Worm (Caenorhabditis elegans): ENCODE measurements around the gene M03A8.3.

Gene M03A8.3

DNA sequence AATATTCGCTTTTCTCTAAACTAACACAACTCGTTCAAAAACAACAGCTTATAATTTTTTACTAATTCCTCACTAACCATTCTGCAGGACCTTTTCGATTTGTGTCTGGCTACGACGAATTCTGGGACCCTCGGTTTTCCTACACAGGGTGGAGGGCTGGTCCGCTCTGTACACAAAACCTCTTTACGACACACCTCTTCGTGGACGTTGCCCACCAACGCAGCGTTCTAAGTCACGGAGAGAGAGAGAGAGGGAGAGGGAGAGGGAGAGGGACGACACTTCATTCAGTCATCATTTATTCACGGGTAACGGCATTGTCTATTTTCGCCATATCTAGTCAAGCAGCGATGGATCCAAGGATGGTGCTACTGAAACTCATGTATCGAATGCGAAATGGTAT, 6.6 kb downstream of the M03A8.3 start, which contains the start of gene atg-2:
TSS of gene atg-2 (plus strand) at position 301 of the 400 bp plus-strand sequence.
- no peak for TF ChIP-seq hlh-12 (tag; optimal IDR thresholded peaks at IDR 0.05)
- TF ChIP-seq snpc-1.3 (tag; optimal IDR thresholded peaks at IDR 0.05; ENCODE audit: insufficient read depth): no peak
- no peak for TF ChIP-seq nfya-1 (tag; optimal IDR thresholded peaks at IDR 0.05; ENCODE audit: borderline replicate concordance, insufficient read depth)
- TF ChIP-seq ztf-6 (GFP tag; IDR thresholded peaks at IDR 0.05): no peak
- TF ChIP-seq ztf-22 (GFP tag; optimal IDR thresholded peaks at IDR 0.05): no peak
- no peak for TF ChIP-seq sdz-38 (tag; optimal IDR thresholded peaks at IDR 0.05)
- no peak for TF ChIP-seq Y56A3A.18 (GFP tag; IDR thresholded peaks at IDR 0.05)
- no peak for TF ChIP-seq attf-3 (GFP tag; conservative IDR thresholded peaks at IDR 0.05)
- TF ChIP-seq T07F8.4 (tag; optimal IDR thresholded peaks at IDR 0.05): no peak
- TF ChIP-seq hrde-1 (tag; optimal IDR thresholded peaks at IDR 0.05; ENCODE audit: borderline replicate concordance): no peak
- TF ChIP-seq dox-1 (GFP tag; IDR thresholded peaks at IDR 0.05): no peak
- no peak for TF ChIP-seq F10E7.11 (tag; optimal IDR thresholded peaks at IDR 0.05)
- no peak for TF ChIP-seq ztf-18 (tag; optimal IDR thresholded peaks at IDR 0.05)
- no peak for TF ChIP-seq aptf-3 (GFP tag; IDR thresholded peaks at IDR 0.05)

DNA sequence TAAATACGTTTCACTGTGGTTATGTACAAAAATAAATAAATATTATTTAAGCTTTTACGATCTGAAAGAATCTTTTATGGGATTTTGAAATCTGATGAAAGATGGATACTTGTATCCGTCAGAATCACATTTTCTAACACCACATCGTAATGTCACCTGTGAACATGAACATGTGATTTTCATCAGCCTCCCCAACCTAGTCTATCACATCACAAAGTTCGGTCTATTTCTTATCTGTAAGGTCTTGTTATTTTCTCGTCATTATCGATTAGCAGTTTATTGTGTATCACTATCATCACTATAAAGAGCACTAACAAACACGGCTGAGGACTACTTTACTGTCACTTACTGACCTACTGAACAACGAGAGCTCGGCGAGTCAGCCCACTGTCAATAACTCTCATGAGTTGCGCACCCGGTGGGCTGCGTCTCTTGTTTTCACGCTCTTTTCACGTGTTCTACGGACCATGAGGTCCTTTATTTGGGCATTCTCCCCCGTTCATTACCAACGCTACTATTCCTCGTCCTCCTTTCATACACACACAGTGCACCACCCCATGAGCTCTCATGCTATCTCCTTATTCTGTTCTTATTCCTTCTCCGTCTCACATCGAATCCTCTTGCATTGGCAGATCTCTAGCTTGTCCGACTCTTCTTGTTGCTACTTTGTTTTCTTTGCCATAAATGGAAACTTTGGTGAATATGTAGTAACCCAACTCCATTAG, 7.4 kb downstream of the M03A8.3 start:
- peak in 1 of 3 experiments; percentile 6 for TF ChIP-seq lin-35 (GFP tag; optimal IDR thresholded peaks at IDR 0.05)
- no peak for TF ChIP-seq snpc-3.4 (tag; optimal IDR thresholded peaks at IDR 0.05)
- peak; percentile 52 for TF ChIP-seq nhr-80 (tag; optimal IDR thresholded peaks at IDR 0.05)
- TF ChIP-seq dpl-1 (GFP tag; optimal IDR thresholded peaks at IDR 0.05): no peak
- TF ChIP-seq attf-5 (GFP tag; optimal IDR thresholded peaks at IDR 0.05): no peak
- no peak for TF ChIP-seq lin-40 (tag; optimal IDR thresholded peaks at IDR 0.05)
- peak; percentile 1 for TF ChIP-seq atf-7 (tag; optimal IDR thresholded peaks at IDR 0.05)
- no peak for TF ChIP-seq F22D6.2 (tag; optimal IDR thresholded peaks at IDR 0.05)
- no peak for TF ChIP-seq hmg-20 (GFP tag; IDR thresholded peaks at IDR 0.05)
- TF ChIP-seq lin-26 (GFP tag; IDR thresholded peaks at IDR 0.05): no peak
- no peak for TF ChIP-seq ccch-3 (GFP tag; optimal IDR thresholded peaks at IDR 0.05)
- no peak for TF ChIP-seq F37B4.10 (GFP tag; IDR thresholded peaks at IDR 0.05)
- no peak for TF ChIP-seq mxl-1 (tag; optimal IDR thresholded peaks at IDR 0.05)
- no peak for TF ChIP-seq cebp-1 (GFP tag; IDR thresholded peaks at IDR 0.05)
- peak; percentile 29 for TF ChIP-seq cebp-1 (tag; optimal IDR thresholded peaks at IDR 0.05)
- TF ChIP-seq F57A8.1 (GFP tag; optimal IDR thresholded peaks at IDR 0.05): no peak
- no peak for TF ChIP-seq ztf-25 (GFP tag; IDR thresholded peaks at IDR 0.05)
- TF ChIP-seq gei-17 (GFP tag; optimal IDR thresholded peaks at IDR 0.05): no peak
- TF ChIP-seq let-607 (tag; optimal IDR thresholded peaks at IDR 0.05): peak in 1 of 2 experiments; percentile 25
- TF ChIP-seq snpc-4 (GFP tag; optimal IDR thresholded peaks at IDR 0.05): no peak
- no peak for TF ChIP-seq snpc-4 (tag; optimal IDR thresholded peaks at IDR 0.05)
- no peak for TF ChIP-seq F39B2.1 (GFP tag; IDR thresholded peaks at IDR 0.05)
- no peak for TF ChIP-seq zfh-2 (GFP tag; conservative IDR thresholded peaks at IDR 0.05)
